Worm (Caenorhabditis elegans): ENCODE results near the gene col-87.

col-87 gene

DNA sequence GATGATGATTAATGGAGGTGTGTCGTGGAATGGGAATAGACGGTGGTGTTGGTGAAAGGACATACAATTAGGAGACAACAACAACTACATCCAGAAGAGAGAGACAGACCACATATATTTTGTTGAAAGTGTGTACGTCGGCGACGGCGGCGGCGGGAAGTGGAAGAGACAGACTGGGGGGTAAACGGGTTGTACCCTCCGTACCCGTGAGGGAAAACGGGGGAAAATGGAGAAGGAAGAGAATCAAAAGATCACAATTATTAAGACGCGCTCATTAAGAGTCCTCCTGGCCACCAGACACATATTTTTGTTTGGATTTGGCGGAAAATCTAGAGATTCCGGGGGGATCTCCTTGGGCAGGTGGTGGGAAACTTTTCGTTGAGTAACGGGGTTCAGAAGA lies 48.0 kb downstream of the col-87 start:
- TF ChIP-seq flt-1 (GFP tag; IDR thresholded peaks at IDR 0.05), result 0 out of 2 replicates have a peak, but pooled peaks have one; percentile 57
- no peak for TF ChIP-seq ztf-29 (GFP tag; IDR thresholded peaks at IDR 0.05)

DNA sequence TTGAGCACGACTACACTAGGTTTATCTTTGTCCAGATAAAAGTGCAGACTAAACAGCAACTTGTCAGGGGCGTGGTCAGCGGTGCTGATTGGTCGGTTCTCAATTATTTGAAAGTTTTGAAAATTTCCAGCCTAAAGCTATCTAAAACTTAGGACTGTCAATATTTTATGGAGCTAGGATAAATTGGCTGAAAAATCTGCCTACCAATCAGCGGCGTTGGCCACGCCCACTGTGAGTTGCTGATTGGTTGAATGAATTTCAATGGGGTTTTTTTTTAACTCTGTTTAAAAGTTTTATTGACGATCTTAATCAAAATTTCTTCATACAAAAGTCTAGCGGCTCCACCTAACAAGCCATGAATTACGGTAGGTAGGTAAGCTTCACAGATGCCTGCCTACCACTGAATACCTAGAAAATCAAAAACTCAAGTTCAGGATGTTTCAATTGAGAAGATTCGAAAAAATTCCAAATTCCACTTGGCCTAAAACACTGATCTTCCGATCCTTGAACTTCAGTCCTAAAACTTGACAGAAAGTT lies 48.5 kb downstream of the col-87 start:
- TF ChIP-seq T22C8.4 (GFP tag; IDR thresholded peaks at IDR 0.05) (no peak), klf-2 (GFP tag; conservative IDR thresholded peaks at IDR 0.05) (no peak), tab-1 (GFP tag; IDR thresholded peaks at IDR 0.05) (no peak), ztf-23 (GFP tag; IDR thresholded peaks at IDR 0.05) (no peak), cog-1 (tag; optimal IDR thresholded peaks at IDR 0.05) (no peak), flt-1 (GFP tag; IDR thresholded peaks at IDR 0.05) (no peak), ref-1 (GFP tag; conservative IDR thresholded peaks at IDR 0.05) (no peak), med-1 (GFP tag; optimal IDR thresholded peaks at IDR 0.05; ENCODE audit: insufficient read depth) (no peak), ztf-29 (GFP tag; IDR thresholded peaks at IDR 0.05) (no peak)

DNA sequence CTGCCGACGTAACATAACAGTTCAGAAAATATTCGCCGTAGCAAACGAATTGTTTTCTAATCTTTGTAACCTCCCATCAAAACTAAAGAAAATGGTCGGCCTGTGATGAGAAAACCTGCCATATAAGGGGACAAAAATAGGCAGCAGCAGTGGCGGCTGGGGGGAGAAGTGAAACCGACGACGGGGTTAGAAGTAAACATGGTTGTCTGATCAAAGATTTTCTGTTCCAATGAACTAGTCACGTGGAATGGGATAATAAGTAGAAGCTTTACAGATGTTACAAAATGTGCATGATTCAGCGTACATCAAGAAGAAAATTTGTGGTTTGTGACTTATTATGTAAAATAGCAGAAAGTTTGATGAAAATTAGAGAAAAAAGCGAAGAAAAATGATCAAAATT lies 49.3 kb downstream of the col-87 start:
- no peak for TF ChIP-seq cog-1 (tag; optimal IDR thresholded peaks at IDR 0.05)
- no peak for TF ChIP-seq ref-1 (GFP tag; conservative IDR thresholded peaks at IDR 0.05)
- TF ChIP-seq med-1 (GFP tag; optimal IDR thresholded peaks at IDR 0.05; ENCODE audit: insufficient read depth), result no peak
- no peak for TF ChIP-seq ztf-23 (GFP tag; IDR thresholded peaks at IDR 0.05)
- no peak for TF ChIP-seq flt-1 (GFP tag; IDR thresholded peaks at IDR 0.05)
- no peak for TF ChIP-seq T22C8.4 (GFP tag; IDR thresholded peaks at IDR 0.05)
- no peak for TF ChIP-seq klf-2 (GFP tag; conservative IDR thresholded peaks at IDR 0.05)
- TF ChIP-seq ztf-29 (GFP tag; IDR thresholded peaks at IDR 0.05), result no peak
- no peak for TF ChIP-seq tab-1 (GFP tag; IDR thresholded peaks at IDR 0.05)

DNA sequence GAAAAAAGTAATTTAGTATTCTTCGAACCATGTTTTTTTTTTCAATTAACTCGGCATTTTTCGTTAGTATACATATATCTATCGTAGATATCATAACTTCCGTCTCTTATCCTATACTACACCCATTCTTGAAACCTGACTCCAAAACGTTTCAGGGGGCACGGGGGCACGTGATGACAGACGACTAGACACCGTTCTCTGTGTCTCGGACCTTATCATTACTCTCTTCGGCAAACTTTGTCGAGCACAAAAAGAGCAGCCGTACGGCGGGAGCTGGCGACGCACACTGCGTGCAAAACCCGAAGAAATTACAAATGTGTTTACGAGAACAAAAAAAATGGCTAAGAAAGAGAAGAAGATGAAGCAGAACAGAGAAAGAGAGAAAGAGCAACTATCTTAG lies 50.3 kb downstream of the col-87 start:
- no peak for TF ChIP-seq T22C8.4 (GFP tag; IDR thresholded peaks at IDR 0.05)
- no peak for TF ChIP-seq ztf-29 (GFP tag; IDR thresholded peaks at IDR 0.05)
- 0 out of 2 replicates have a peak, but pooled peaks have one; percentile 17 for TF ChIP-seq flt-1 (GFP tag; IDR thresholded peaks at IDR 0.05)

DNA sequence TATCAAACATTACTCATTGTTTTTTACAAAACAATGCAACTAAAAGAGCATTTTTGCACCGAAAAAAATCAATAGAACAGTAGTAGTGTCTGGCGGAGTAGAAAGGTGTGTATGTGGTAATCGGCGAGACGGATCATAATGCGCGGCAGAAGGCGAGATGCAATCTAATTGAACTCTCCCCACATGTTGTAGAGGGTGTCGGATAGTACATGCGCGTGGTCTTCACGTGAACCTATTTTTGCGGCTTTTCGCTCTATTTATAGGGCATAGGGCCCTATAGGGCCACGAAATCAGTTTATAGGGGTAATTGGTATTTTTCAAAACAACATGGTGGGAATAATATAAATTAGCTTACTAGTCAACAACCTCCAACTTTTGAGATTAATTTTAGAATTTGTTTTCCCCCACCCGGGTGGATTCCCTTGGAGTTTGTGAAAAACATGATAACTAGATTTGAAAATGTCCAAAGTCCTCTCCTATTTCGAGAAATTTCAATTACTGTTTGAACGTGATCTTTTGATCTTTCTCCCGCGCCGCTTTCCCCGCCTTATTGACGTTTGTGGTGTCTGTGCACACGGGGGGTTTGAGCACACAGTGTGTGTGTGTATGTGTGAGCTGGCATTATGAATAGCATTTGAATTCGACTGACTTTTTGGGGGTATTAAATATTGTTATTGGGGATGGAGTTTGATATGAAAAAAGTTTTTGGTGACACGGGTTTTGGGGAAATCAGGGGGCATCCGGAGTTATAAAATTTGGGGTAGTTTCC lies 51.5 kb downstream of the col-87 start:
- TF ChIP-seq flt-1 (GFP tag; IDR thresholded peaks at IDR 0.05) (no peak), tab-1 (GFP tag; IDR thresholded peaks at IDR 0.05) (0 out of 2 replicates have a peak, but pooled peaks have one; percentile 38)

DNA sequence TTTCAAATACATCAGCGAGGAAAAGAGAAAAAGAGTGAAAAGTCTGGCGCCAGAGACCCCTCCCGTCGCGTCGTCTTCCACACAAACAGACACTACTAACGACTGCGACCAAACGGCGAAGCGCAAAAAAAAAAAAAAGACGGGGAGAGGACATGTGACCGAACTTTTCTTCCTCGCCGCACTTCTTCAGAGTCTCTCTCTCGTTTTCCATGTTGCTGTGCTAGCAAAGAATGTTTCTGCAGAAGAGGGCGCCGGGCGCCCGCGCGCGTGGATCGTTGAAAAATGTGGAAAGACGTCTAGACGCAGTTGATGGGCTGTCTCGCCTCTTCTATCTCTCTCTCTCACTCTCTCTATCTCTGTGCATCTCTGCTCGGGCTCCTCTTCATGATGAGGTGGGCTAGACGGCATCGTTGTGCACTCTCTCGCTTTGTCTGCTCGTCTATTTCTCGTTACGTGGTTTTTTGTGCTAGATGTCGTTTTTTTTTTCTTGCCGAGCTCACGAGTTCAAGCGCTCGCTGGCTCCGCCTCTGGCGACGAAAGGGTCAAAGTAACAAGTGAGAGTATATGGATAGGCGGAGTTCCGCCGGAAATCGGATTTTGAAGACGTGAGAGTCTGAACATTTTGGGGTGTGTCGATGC lies 54.2 kb downstream of the col-87 start:
- TF ChIP-seq tab-1 (GFP tag; IDR thresholded peaks at IDR 0.05) (no peak), cog-1 (tag; optimal IDR thresholded peaks at IDR 0.05) (no peak), ztf-23 (GFP tag; IDR thresholded peaks at IDR 0.05) (no peak), klf-2 (GFP tag; conservative IDR thresholded peaks at IDR 0.05) (no peak), med-1 (GFP tag; optimal IDR thresholded peaks at IDR 0.05; ENCODE audit: insufficient read depth) (no peak), ztf-29 (GFP tag; IDR thresholded peaks at IDR 0.05) (no peak), T22C8.4 (GFP tag; IDR thresholded peaks at IDR 0.05) (no peak), flt-1 (GFP tag; IDR thresholded peaks at IDR 0.05) (no peak), ref-1 (GFP tag; conservative IDR thresholded peaks at IDR 0.05) (no peak)
